Worm (Caenorhabditis elegans) whole organism, L2 larva: Measurements from ENCODE around the gene srh-240.

ENCODE experiments used
- ama-1 ChIP-seq: fragments of 150-350 bp; optimal IDR thresholded peaks from 2 replicates; lab custom pipeline; 2018; ENCODE audit warnings: inconsistent platforms
- dmd-4 ChIP-seq: sonication (generic microtip); optimal IDR thresholded peaks from 2 replicates; lab custom pipeline; 2017; ENCODE audit warnings: missing biosample characterization, missing genetic modification characterization
- sma-9 ChIP-seq, 2 experiments: fragments of 150-350 bp in 1 of 2; sonication (generic microtip) in 1 of 2; optimal IDR thresholded peaks; 2 replicates each; lab custom pipeline; 2014 to 2016; ENCODE audit warnings: missing genetic modification characterization in 2 of 2, mild to moderate bottlenecking in 1 of 2, missing biosample characterization in 1 of 2, missing compliant biosample characterization in 1 of 2, missing genetic modification reagents in 1 of 2, moderate library complexity in 1 of 2
- unc-62 ChIP-seq: fragments of 150-350 bp; optimal IDR thresholded peaks from 2 replicates; lab custom pipeline; 2014; ENCODE audit warnings: missing biosample characterization, missing genetic modification reagents, missing genetic modification characterization

ce11 chrV:2870127-2870526, 5.1 kb downstream of the srh-240 start, which contains the start of gene srh-243:
- TF ChIP-seq ama-1 (lab: Kevin White, UChicago) (no peak), sma-9 (GFP tag; optimal IDR thresholded peaks at IDR 0.05; lab: Kevin White, UChicago) (no peak), sma-9 (tag; optimal IDR thresholded peaks at IDR 0.05; lab: Kevin White, UChicago) (no peak), dmd-4 (tag; lab: Kevin White, UChicago) (no peak), unc-62 (GFP tag; lab: Kevin White, UChicago) (no peak)
